Worm (Caenorhabditis elegans): ENCODE results near the gene W02F12.2.

Gene W02F12.2

ce11 chrV:6650508-6650907, 46.9 kb downstream of the W02F12.2 start:
- TF ChIP-seq unc-62 (GFP tag; optimal IDR thresholded peaks at IDR 0.05 in 1 of 2), result peak in 1 of 2 experiments; percentile 93
- no peak for TF ChIP-seq unc-62 (tag; optimal IDR thresholded peaks at IDR 0.05)
- no peak for TF ChIP-seq nhr-77 (tag; optimal IDR thresholded peaks at IDR 0.05)
- TF ChIP-seq aly-2 (tag; optimal IDR thresholded peaks at IDR 0.05), result no peak
- TF ChIP-seq pqm-1 (tag; optimal IDR thresholded peaks at IDR 0.05), result no peak

DNA sequence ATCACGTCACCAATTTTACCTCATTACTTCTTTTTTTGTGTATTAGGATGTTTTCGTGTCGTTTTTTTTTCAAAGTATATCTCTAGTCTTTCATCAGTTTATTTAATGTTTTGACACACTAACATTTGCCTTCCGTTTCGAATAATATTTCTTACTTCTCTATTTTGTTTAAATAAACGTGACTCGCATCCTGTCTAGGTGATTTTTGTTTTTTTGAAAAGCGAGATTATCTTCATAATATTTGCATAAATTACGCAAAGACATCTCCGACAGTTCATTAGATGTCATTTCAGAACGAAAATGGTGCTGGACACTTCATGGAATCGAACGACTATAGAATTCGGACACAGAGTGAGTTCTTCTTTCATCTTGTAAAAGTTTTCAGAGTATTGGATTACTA, 48.1 kb downstream of the W02F12.2 start, which contains the start of gene T10H9.1:
TSS of gene T10H9.1 (plus strand) at position 301 of the 400 bp plus-strand sequence.
- TF ChIP-seq daf-16 (GFP tag; optimal IDR thresholded peaks at IDR 0.05) (no peak), daf-16 (tag; optimal IDR thresholded peaks at IDR 0.05) (no peak), unc-62 (GFP tag; optimal IDR thresholded peaks at IDR 0.05 in 1 of 2) (peak in 1 of 2 experiments; percentile 49), unc-62 (tag; optimal IDR thresholded peaks at IDR 0.05) (no peak)

DNA sequence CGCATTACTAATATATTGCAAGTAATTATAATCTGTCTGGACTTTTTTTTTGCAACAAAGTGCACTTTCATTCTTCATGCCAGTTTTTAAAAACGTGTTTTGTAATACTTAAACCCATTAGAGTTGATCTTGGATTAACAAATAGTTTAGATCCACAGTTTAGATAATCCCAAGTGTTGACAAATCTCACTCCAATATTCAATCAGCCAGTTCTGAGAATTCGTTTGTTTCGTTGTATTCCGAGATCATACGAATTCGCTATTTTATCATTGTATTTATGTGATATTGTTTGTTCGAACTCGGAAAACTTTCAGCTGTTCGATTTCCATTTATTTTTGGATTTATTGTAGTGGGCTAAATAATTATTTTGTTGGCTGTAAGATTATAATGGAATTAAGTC, 51.6 kb downstream of the W02F12.2 start:
- TF ChIP-seq ceh-62 (tag; optimal IDR thresholded peaks at IDR 0.05) (no peak), hif-1 (tag; optimal IDR thresholded peaks at IDR 0.05) (no peak), rbr-2 (tag; optimal IDR thresholded peaks at IDR 0.05) (no peak), F26F4.8 (GFP tag; conservative IDR thresholded peaks at IDR 0.05) (no peak), Y48G9A.11 (GFP tag; IDR thresholded peaks at IDR 0.05) (no peak), lin-15B (tag; optimal IDR thresholded peaks at IDR 0.05) (no peak), mxl-2 (GFP tag; conservative IDR thresholded peaks at IDR 0.05) (no peak), ceh-20 (GFP tag; IDR thresholded peaks at IDR 0.05) (no peak), dmd-6 (GFP tag; IDR thresholded peaks at IDR 0.05) (no peak), F37D6.2 (tag; optimal IDR thresholded peaks at IDR 0.05) (no peak), pha-4 (GFP tag; IDR thresholded peaks at IDR 0.05) (no peak), pha-4 (tag; optimal IDR thresholded peaks at IDR 0.05) (no peak)

All from whole organism, L4 larva.